Worm (Caenorhabditis elegans) whole organism, L3 larva: Measurements from ENCODE around the gene C09B9.85.

Experiments used
- daf-12 ChIP-seq: fragments of 150-350 bp; optimal IDR thresholded peaks from 2 replicates; lab custom pipeline; 2014; ENCODE audit warnings: missing biosample characterization, missing genetic modification reagents, missing genetic modification characterization
- egl-27 ChIP-seq: sonication (generic microtip); optimal IDR thresholded peaks from 4 replicates; lab custom pipeline; 2017; ENCODE audit warnings: missing biosample characterization, missing genetic modification reagents, missing genetic modification characterization
- fos-1 ChIP-seq: fragments of 150-350 bp; optimal IDR thresholded peaks from 2 replicates; lab custom pipeline; 2014; ENCODE audit warnings: missing biosample characterization, missing genetic modification characterization
- jun-1 ChIP-seq: fragments of 150-350 bp; optimal IDR thresholded peaks from 2 replicates; lab custom pipeline; 2014; ENCODE audit warnings: missing biosample characterization, missing genetic modification reagents, missing genetic modification characterization
- nfya-1 ChIP-seq: sonication (generic microtip); optimal IDR thresholded peaks from 2 replicates; lab custom pipeline; 2017; ENCODE audit warnings: missing genetic modification characterization, mild to moderate bottlenecking, missing compliant biosample characterization, antibody characterized with exemption, moderate library complexity; ENCODE audit not compliant: insufficient read depth
- nhr-12 ChIP-seq: fragments of 150-350 bp; optimal IDR thresholded peaks from 2 replicates; lab custom pipeline; 2014; ENCODE audit warnings: missing biosample characterization, missing genetic modification characterization
- nhr-25 ChIP-seq: sonication (generic microtip); optimal IDR thresholded peaks from 2 replicates; lab custom pipeline; 2017; ENCODE audit warnings: missing biosample characterization, missing genetic modification characterization
- nhr-77 ChIP-seq: fragments of 150-350 bp; optimal IDR thresholded peaks from 2 replicates; lab custom pipeline; 2014; ENCODE audit warnings: missing biosample characterization, missing genetic modification characterization
- pha-4 ChIP-seq: fragments of 150-350 bp; optimal IDR thresholded peaks from 2 replicates; lab custom pipeline; 2014; ENCODE audit warnings: missing biosample characterization, missing genetic modification reagents, missing genetic modification characterization
- skn-1 ChIP-seq: fragments of 150-350 bp; optimal IDR thresholded peaks from 2 replicates; lab custom pipeline; 2014; ENCODE audit warnings: missing biosample characterization, missing genetic modification characterization
- tbx-2 ChIP-seq: sonication (generic microtip); optimal IDR thresholded peaks from 2 replicates; lab custom pipeline; 2016; ENCODE audit warnings: mild to moderate bottlenecking, missing genetic modification characterization, missing compliant biosample characterization
- ztf-11 ChIP-seq: fragments of 150-350 bp; optimal IDR thresholded peaks from 2 replicates; lab custom pipeline; 2014; ENCODE audit warnings: missing biosample characterization, missing genetic modification characterization

DNA sequence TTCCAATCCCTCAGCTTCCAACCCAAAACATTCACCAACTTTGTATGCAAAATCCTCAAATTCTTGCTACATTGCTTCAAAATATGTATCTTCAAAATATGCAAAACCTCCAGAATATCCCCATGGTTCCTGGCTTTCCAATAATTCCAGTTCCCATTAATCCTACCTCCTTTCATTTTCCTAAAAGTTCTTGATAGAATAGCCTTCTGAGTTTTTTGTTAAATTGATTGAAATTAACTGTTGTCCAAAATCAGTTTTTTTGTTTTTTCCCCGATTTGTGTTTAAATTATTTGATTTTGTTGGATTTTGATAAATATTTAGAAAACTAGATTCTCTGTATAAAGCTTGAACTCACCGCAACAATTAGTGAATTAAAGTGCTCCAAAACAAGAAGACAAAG, 20.4 kb downstream of the C09B9.85 start:
- no peak for TF ChIP-seq nhr-12
- TF ChIP-seq daf-12 (tag; lab: Kevin White, UChicago) = no peak
- TF ChIP-seq nhr-77 = no peak
- no peak for TF ChIP-seq nfya-1 (tag; lab: Kevin White, UChicago)
- TF ChIP-seq egl-27 (tag; lab: Kevin White, UChicago) = no peak
- no peak for TF ChIP-seq fos-1 (tag; lab: Kevin White, UChicago)
- TF ChIP-seq ztf-11 (tag; lab: Kevin White, UChicago) = no peak
- no peak for TF ChIP-seq jun-1 (tag; lab: Kevin White, UChicago)
- TF ChIP-seq tbx-2 (tag; lab: Kevin White, UChicago) = no peak
- no peak for TF ChIP-seq nhr-25 (tag; lab: Kevin White, UChicago)
- TF ChIP-seq skn-1 = no peak
- TF ChIP-seq pha-4 (tag; lab: Kevin White, UChicago) = no peak
